Fruit fly (Drosophila melanogaster) whole organism, embryonic: ENCODE measurements around the gene Ilp5.

Experiments
- ATbp ChIP-seq: fragments of 200-800 bp; sonication (Bioruptor generic); optimal IDR thresholded peaks from 2 replicates; lab custom pipeline; 2017; ENCODE audit warnings: missing biosample characterization, mild to moderate bottlenecking, missing genetic modification characterization, missing genetic modification reagents
- Antp ChIP-seq: fragments of 200-800 bp; sonication (Bioruptor generic); optimal IDR thresholded peaks from 3 replicates; lab custom pipeline; 2016; ENCODE audit warnings: missing biosample characterization, missing genetic modification characterization
- B-H2 ChIP-seq: fragments of 200-800 bp; sonication (Bioruptor generic); optimal IDR thresholded peaks from 2 replicates; lab custom pipeline; 2018; ENCODE audit warnings: missing biosample characterization, mild to moderate bottlenecking, missing genetic modification characterization
- CG10274 ChIP-seq: fragments of 200-800 bp; sonication (Bioruptor generic); optimal IDR thresholded peaks from 3 replicates; lab custom pipeline; 2017; ENCODE audit warnings: missing biosample characterization, mild to moderate bottlenecking, missing genetic modification characterization
- CG11398 ChIP-seq: fragments of 200-800 bp; sonication (Bioruptor generic); optimal IDR thresholded peaks from 2 replicates; lab custom pipeline; 2016; ENCODE audit warnings: missing biosample characterization, missing genetic modification characterization
- CG11560 ChIP-seq: fragments of 200-800 bp; sonication (Bioruptor generic); IDR thresholded peaks from 3 replicates; pipeline ENCODE4 v1.3.6; 2022; ENCODE audit warnings: missing biosample characterization, missing genetic modification characterization
- CG12391 ChIP-seq: fragments of 200-800 bp; sonication (Bioruptor generic); optimal IDR thresholded peaks from 3 replicates; lab custom pipeline; 2018; ENCODE audit warnings: missing biosample characterization, mild to moderate bottlenecking, missing genetic modification characterization, moderate library complexity
- CG14710 ChIP-seq: fragments of 200-800 bp; sonication (Bioruptor generic); optimal IDR thresholded peaks from 3 replicates; lab custom pipeline; 2019; ENCODE audit warnings: missing biosample characterization, mild to moderate bottlenecking, missing genetic modification characterization, moderate library complexity
- CG14860 ChIP-seq: fragments of 200-800 bp; sonication (Bioruptor generic); IDR thresholded peaks from 3 replicates; pipeline ENCODE4 v1.3.6; 2022; ENCODE audit warnings: missing biosample characterization, missing genetic modification characterization; ENCODE audit not compliant: partially characterized antibody
- CG15269 ChIP-seq: fragments of 200-800 bp; sonication (Bioruptor generic); optimal IDR thresholded peaks from 2 replicates; lab custom pipeline; 2018; ENCODE audit warnings: missing biosample characterization, mild to moderate bottlenecking, missing genetic modification characterization, moderate library complexity
- CG17829 ChIP-seq: fragments of 200-800 bp; optimal IDR thresholded peaks from 2 replicates; lab custom pipeline; 2019; ENCODE audit warnings: missing biosample characterization, mild to moderate bottlenecking, missing genetic modification characterization, moderate library complexity
- CG18476 ChIP-seq: fragments of 200-800 bp; sonication (Bioruptor generic); optimal IDR thresholded peaks from 2 replicates; lab custom pipeline; 2016; ENCODE audit warnings: missing biosample characterization, mild to moderate bottlenecking, missing genetic modification characterization
- CG2116 ChIP-seq: fragments of 200-800 bp; sonication (Bioruptor generic); optimal IDR thresholded peaks from 3 replicates; lab custom pipeline; 2018; ENCODE audit warnings: missing biosample characterization, mild to moderate bottlenecking, missing genetic modification characterization
- CG2199 ChIP-seq: fragments of 200-800 bp; sonication (Bioruptor generic); IDR thresholded peaks from 3 replicates; pipeline ENCODE4 v1.3.6; 2022; ENCODE audit warnings: missing biosample characterization, missing genetic modification characterization
- CG31365 ChIP-seq: fragments of 200-800 bp; sonication (Bioruptor generic); optimal IDR thresholded peaks from 2 replicates; lab custom pipeline; 2018; ENCODE audit warnings: missing biosample characterization, mild to moderate bottlenecking, missing genetic modification characterization
- CG31388 ChIP-seq: fragments of 200-800 bp; sonication (Bioruptor generic); optimal IDR thresholded peaks from 2 replicates; lab custom pipeline; 2016; ENCODE audit warnings: missing biosample characterization, missing genetic modification characterization
- CG3995 ChIP-seq: fragments of 200-800 bp; sonication (Bioruptor generic); optimal IDR thresholded peaks from 3 replicates; lab custom pipeline; 2016; ENCODE audit warnings: missing biosample characterization, missing genetic modification characterization
- CG4730 ChIP-seq: fragments of 200-800 bp; sonication (Bioruptor generic); IDR thresholded peaks from 2 replicates; pipeline ENCODE4 v1.3.6; 2022; ENCODE audit warnings: missing biosample characterization, missing genetic modification characterization
- CG4820 ChIP-seq: fragments of 200-800 bp; sonication (Bioruptor generic); optimal IDR thresholded peaks from 3 replicates; lab custom pipeline; 2016; ENCODE audit warnings: missing biosample characterization, missing genetic modification characterization
- CG7357 ChIP-seq: fragments of 200-800 bp; sonication (Bioruptor generic); IDR thresholded peaks from 3 replicates; pipeline ENCODE4 v1.3.6; 2022; ENCODE audit warnings: missing biosample characterization, missing genetic modification characterization
- CG8478 ChIP-seq: fragments of >200 bp; optimal IDR thresholded peaks from 2 replicates; lab custom pipeline; 2018
- Camta ChIP-seq: fragments of 200-800 bp; sonication (Bioruptor generic); optimal IDR thresholded peaks from 2 replicates; lab custom pipeline; 2016; ENCODE audit warnings: missing biosample characterization, missing genetic modification characterization
- CrebB ChIP-seq: fragments of 200-800 bp; sonication (Bioruptor generic); optimal IDR thresholded peaks from 3 replicates; lab custom pipeline; 2018; ENCODE audit warnings: missing biosample characterization, mild to moderate bottlenecking, missing genetic modification characterization
- D ChIP-seq, 2 experiments: fragments of 200-800 bp in 1 of 2; fragments of >200 bp in 1 of 2; sonication (Bioruptor generic) in 1 of 2; optimal IDR thresholded peaks; 2 replicates in 1 of 2; 3 replicates in 1 of 2; lab custom pipeline; 2017; ENCODE audit warnings: mild to moderate bottlenecking in 1 of 2, missing biosample characterization in 1 of 2, missing genetic modification characterization in 1 of 2, missing genetic modification reagents in 1 of 2
- D19B ChIP-seq: fragments of 200-800 bp; sonication (Bioruptor generic); optimal IDR thresholded peaks from 2 replicates; lab custom pipeline; 2017; ENCODE audit warnings: missing biosample characterization, mild to moderate bottlenecking, missing genetic modification characterization
- Dip3 ChIP-seq: fragments of 200-800 bp; sonication (Bioruptor generic); optimal IDR thresholded peaks from 3 replicates; lab custom pipeline; 2016; ENCODE audit warnings: missing biosample characterization, missing genetic modification characterization
- Doc2 ChIP-seq: fragments of 200-800 bp; sonication (Bioruptor generic); IDR thresholded peaks from 2 replicates; pipeline ENCODE4 v1.3.6; 2022; ENCODE audit warnings: missing biosample characterization, missing genetic modification characterization
- Doc3 ChIP-seq: fragments of 200-800 bp; sonication (Bioruptor generic); IDR thresholded peaks from 3 replicates; pipeline ENCODE4 v1.3.6; 2022; ENCODE audit warnings: missing biosample characterization, missing genetic modification characterization; ENCODE audit not compliant: partially characterized antibody
- Dp ChIP-seq: fragments of 200-800 bp; sonication (Bioruptor generic); optimal IDR thresholded peaks from 2 replicates; lab custom pipeline; 2018; ENCODE audit warnings: missing biosample characterization, mild to moderate bottlenecking, missing genetic modification characterization, moderate library complexity
- Kr ChIP-seq: fragments of 200-800 bp; sonication (Bioruptor generic); optimal IDR thresholded peaks from 2 replicates; lab custom pipeline; 2017; ENCODE audit warnings: missing biosample characterization, mild to moderate bottlenecking, missing genetic modification characterization
- Lpt ChIP-seq: fragments of >200 bp; optimal IDR thresholded peaks from 2 replicates; lab custom pipeline; 2018; ENCODE audit warnings: missing biosample characterization, missing genetic modification characterization
- PHDP ChIP-seq: fragments of 200-800 bp; sonication (Bioruptor generic); optimal IDR thresholded peaks from 3 replicates; lab custom pipeline; 2018; ENCODE audit warnings: missing biosample characterization, mild to moderate bottlenecking, missing genetic modification characterization, moderate library complexity
- TFAM ChIP-seq: fragments of 200-800 bp; sonication (Bioruptor generic); optimal IDR thresholded peaks from 2 replicates; lab custom pipeline; 2017; ENCODE audit warnings: missing biosample characterization, missing genetic modification characterization, inconsistent platforms
- Usf ChIP-seq: fragments of 200-800 bp; sonication (Bioruptor generic); optimal IDR thresholded peaks from 2 replicates; lab custom pipeline; 2017; ENCODE audit warnings: missing genotype, missing biosample characterization, missing genetic modification characterization
- YL-1 ChIP-seq: fragments of 200-800 bp; sonication (Bioruptor generic); optimal IDR thresholded peaks from 3 replicates; lab custom pipeline; 2017; ENCODE audit warnings: missing biosample characterization, mild to moderate bottlenecking, missing genetic modification characterization
- bab2 ChIP-seq: fragments of 200-800 bp; sonication (Bioruptor generic); optimal IDR thresholded peaks from 2 replicates; lab custom pipeline; 2016; ENCODE audit warnings: missing biosample characterization, missing genetic modification characterization
- cas ChIP-seq: fragments of 200-800 bp; sonication (Bioruptor generic); IDR thresholded peaks from 2 replicates; pipeline ENCODE4 v1.3.6; 2022; ENCODE audit warnings: missing biosample characterization, missing genetic modification characterization
- chm ChIP-seq: fragments of 200-800 bp; sonication (Bioruptor generic); IDR thresholded peaks from 2 replicates; pipeline ENCODE4 v1.3.6; 2022; ENCODE audit warnings: missing biosample characterization, missing genetic modification characterization
- croc ChIP-seq: fragments of 200-800 bp; sonication (Bioruptor generic); conservative IDR thresholded peaks from 3 replicates; pipeline ENCODE4 v1.3.6; 2022; ENCODE audit warnings: missing biosample characterization, missing genetic modification characterization
- crp ChIP-seq, 2 experiments: fragments of 200-800 bp; sonication (Bioruptor generic); optimal IDR thresholded peaks; 2 replicates in 1 of 2; 3 replicates in 1 of 2; lab custom pipeline; 2017; ENCODE audit warnings: missing biosample characterization in 2 of 2, missing genetic modification characterization in 2 of 2, mild to moderate bottlenecking in 1 of 2, moderate library complexity in 1 of 2
- emc ChIP-seq: fragments of 200-800 bp; sonication (Bioruptor generic); optimal IDR thresholded peaks from 2 replicates; lab custom pipeline; 2016; ENCODE audit warnings: missing biosample characterization, missing genetic modification characterization
- gem ChIP-seq: fragments of 200-800 bp; sonication (Bioruptor generic); optimal IDR thresholded peaks from 2 replicates; lab custom pipeline; 2019; ENCODE audit warnings: missing biosample characterization, mild to moderate bottlenecking, missing genetic modification characterization, moderate library complexity
- her ChIP-seq: fragments of 200-800 bp; sonication (Bioruptor generic); optimal IDR thresholded peaks from 2 replicates; lab custom pipeline; 2016; ENCODE audit warnings: missing biosample characterization, missing genetic modification characterization
- mld ChIP-seq: fragments of 200-800 bp; sonication (Bioruptor generic); IDR thresholded peaks from 3 replicates; pipeline ENCODE4 v1.3.6; 2022; ENCODE audit warnings: missing biosample characterization, missing genetic modification characterization; ENCODE audit not compliant: partially characterized antibody
- nau ChIP-seq: fragments of 200-800 bp; sonication (Bioruptor generic); optimal IDR thresholded peaks from 3 replicates; lab custom pipeline; 2017; ENCODE audit warnings: missing biosample characterization, mild to moderate bottlenecking, missing genetic modification characterization, missing genetic modification reagents
- nerfin-2 ChIP-seq: fragments of 200-800 bp; sonication (Bioruptor generic); IDR thresholded peaks from 2 replicates; pipeline ENCODE4 v1.3.6; 2022; ENCODE audit warnings: missing biosample characterization, missing genetic modification characterization; ENCODE audit not compliant: partially characterized antibody
- otp ChIP-seq: fragments of 200-800 bp; sonication (Bioruptor generic); IDR thresholded peaks from 3 replicates; pipeline ENCODE4, ENCODE4 v1.3.6; 2022; ENCODE audit warnings: missing biosample characterization, missing genetic modification characterization
- slbo ChIP-seq: fragments of 200-800 bp; sonication (Bioruptor generic); IDR thresholded peaks from 2 replicates; pipeline ENCODE4 v1.3.6; 2022; ENCODE audit warnings: missing biosample characterization, missing genetic modification characterization
- z ChIP-seq: fragments of 200-800 bp; sonication (Bioruptor generic); IDR thresholded peaks from 3 replicates; pipeline ENCODE4 v1.3.6; 2022; ENCODE audit warnings: missing biosample characterization, missing genetic modification characterization

The Ilp5 gene

dm6 chr3L:9864275-9865052 is 40.8 kb upstream of the Ilp5 start, which contains the start of the genes iPLA2-VIA and Ciz1 (continued):
- TF ChIP-seq mld (peak; percentile 32; the same call in 1 of the 3 replicates), gem (tag; lab: Kevin White, UChicago) (no peak), otp (GFP tag; lab: Robert Waterston, UW) (no peak), Doc3 (GFP tag; lab: Robert Waterston, UW) (peak; percentile 66), slbo (peak; percentile 52; the same call in 1 of the 2 replicates), Dp (GFP tag; lab: Kevin White, UChicago) (peak; percentile 20), CG18476 (GFP tag; lab: Kevin White, UChicago) (no peak), Antp (peak; percentile 38), Kr (no peak), CG15269 (no peak), CG17829 (tag; lab: Kevin White, UChicago) (peak; percentile 52), crp (GFP tag; optimal IDR thresholded peaks at IDR 0.05; lab: Kevin White, UChicago) (no peak), CG12391 (tag; lab: Kevin White, UChicago) (peak; percentile 34), CG2116 (peak; percentile 89), CG31365 (tag; lab: Kevin White, UChicago) (no peak), cas (GFP tag; lab: Robert Waterston, UW) (no peak), YL-1 (GFP tag; lab: Kevin White, UChicago) (peak; percentile 37), croc (GFP tag; lab: Robert Waterston, UW) (no peak), D (optimal IDR thresholded peaks at IDR 0.05; lab: Kevin White, UChicago) (no peak), D (GFP tag; optimal IDR thresholded peaks at IDR 0.05; lab: Kevin White, UChicago) (no peak), CG4730 (no peak), CG11398 (no peak), CG8478 (lab: Kevin White, UChicago) (no peak), ATbp (GFP tag; lab: Kevin White, UChicago) (no peak), nerfin-2 (GFP tag; lab: Robert Waterston, UW) (peak; percentile 65; the same call in 1 of the 2 replicates), bab2 (GFP tag; lab: Kevin White, UChicago) (peak; percentile 28), D19B (no peak), Doc2 (GFP tag; lab: Robert Waterston, UW) (no peak), B-H2 (GFP tag; lab: Kevin White, UChicago) (no peak), Dip3 (GFP tag; lab: Kevin White, UChicago) (no peak), CG10274 (GFP tag; lab: Kevin White, UChicago) (no peak), Usf (GFP tag; lab: Kevin White, UChicago) (no peak), nau (no peak), CG14710 (peak; percentile 90), chm (no peak), TFAM (GFP tag; lab: Kevin White, UChicago) (no peak), CG11560 (tag; lab: Robert Waterston, UW) (no peak; the same call in 2 of the 3 replicates), z (no peak), CG7357 (GFP tag; lab: Robert Waterston, UW) (no peak), Lpt (GFP tag; lab: Kevin White, UChicago) (no peak), CrebB (tag; lab: Kevin White, UChicago) (no peak), her (no peak), CG14860 (GFP tag; lab: Robert Waterston, UW) (peak; percentile 64; the same call in 2 of the 3 replicates), CG2199 (GFP tag; lab: Robert Waterston, UW) (0 out of 3 replicates have a peak, but pooled peaks have one; percentile 73), CG31388 (GFP tag; lab: Kevin White, UChicago) (no peak), CG3995 (peak; percentile 46), PHDP (tag; lab: Kevin White, UChicago) (no peak), Camta (GFP tag; lab: Kevin White, UChicago) (no peak), emc (GFP tag; lab: Kevin White, UChicago) (no peak), CG4820 (no peak)
